Worm (Caenorhabditis elegans): Measurements from ENCODE around the gene Y41G9A.5.

DNA sequence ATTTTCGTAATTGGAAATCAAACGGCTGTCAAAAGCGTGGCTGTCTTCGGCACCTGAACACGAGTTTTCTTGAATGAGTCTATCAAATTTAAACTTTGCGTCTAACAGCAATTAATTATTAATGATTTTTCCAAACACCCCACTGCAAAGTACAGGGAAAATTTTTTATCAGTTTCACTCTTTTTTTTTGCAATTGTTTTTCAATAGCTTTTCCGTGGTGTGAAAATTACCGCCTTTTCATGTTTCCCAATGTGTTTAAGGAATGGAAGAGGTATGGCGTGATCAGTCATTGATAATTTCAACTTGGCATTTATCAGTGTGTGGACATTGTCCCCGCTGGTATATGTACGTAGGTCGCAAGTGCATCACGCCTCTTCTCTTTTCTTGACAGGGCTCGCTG is 14.6 kb upstream of the Y41G9A.5 start:
- TF ChIP-seq pqm-1 (tag; optimal IDR thresholded peaks at IDR 0.05): no peak
- no peak for TF ChIP-seq pax-1 (tag; optimal IDR thresholded peaks at IDR 0.05)
- no peak for TF ChIP-seq F13H6.1 (tag; optimal IDR thresholded peaks at IDR 0.05)
- TF ChIP-seq unc-3 (GFP tag; conservative IDR thresholded peaks at IDR 0.05): no peak
- no peak for TF ChIP-seq unc-3 (tag; optimal IDR thresholded peaks at IDR 0.05)
- no peak for TF ChIP-seq C38D4.7 (GFP tag; optimal IDR thresholded peaks at IDR 0.05)
- TF ChIP-seq tbx-2 (tag; optimal IDR thresholded peaks at IDR 0.05): no peak
- no peak for TF ChIP-seq ztf-16 (tag; optimal IDR thresholded peaks at IDR 0.05)
- no peak for TF ChIP-seq pha-2 (tag; optimal IDR thresholded peaks at IDR 0.05)
- TF ChIP-seq unc-86 (tag; optimal IDR thresholded peaks at IDR 0.05): no peak
- no peak for TF ChIP-seq pros-1 (tag; optimal IDR thresholded peaks at IDR 0.05)
- TF ChIP-seq ref-2 (tag; optimal IDR thresholded peaks at IDR 0.05): no peak
- no peak for TF ChIP-seq pha-4 (tag; optimal IDR thresholded peaks at IDR 0.05)
- no peak for TF ChIP-seq ceh-45 (GFP tag; IDR thresholded peaks at IDR 0.05)
